Fruit fly (Drosophila melanogaster): Measurements from ENCODE around the gene kar.
A peak's percentile ranks its signal among the peaks of the same experiment; 100 is the strongest.

The kar gene

DNA sequence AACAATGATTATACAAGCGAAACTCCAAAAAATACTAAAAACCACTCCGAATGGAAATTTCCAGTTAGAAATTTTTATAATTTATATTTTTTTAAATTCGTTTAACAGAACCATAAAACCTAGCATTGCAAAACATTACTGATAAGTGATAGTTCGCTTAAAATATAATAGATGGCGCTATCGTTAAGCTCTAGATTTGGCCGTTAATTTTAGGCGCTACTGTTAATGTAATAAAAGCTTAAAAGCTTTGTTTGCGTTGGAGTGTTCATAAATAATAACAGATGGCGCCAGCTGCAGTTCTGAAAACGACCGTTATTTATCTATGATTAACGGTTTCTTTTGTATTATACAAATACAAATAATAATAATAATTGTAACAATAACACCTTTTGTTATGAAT is 34.6 kb upstream of the kar start (continued):
- TF ChIP-seq HmgZ (tag; optimal IDR thresholded peaks at IDR 0.05), result peak; percentile 2
- peak; percentile 10 for TF ChIP-seq Deaf1 (tag; optimal IDR thresholded peaks at IDR 0.05)
- peak; percentile 53; the same call in 1 of the 4 replicates for TF ChIP-seq chinmo (GFP tag; IDR thresholded peaks at IDR 0.05; ENCODE audit: partially characterized antibody)
- TF ChIP-seq grau (tag; optimal IDR thresholded peaks at IDR 0.05), result peak; percentile 54
- peak; percentile 33 for TF ChIP-seq CG11504 (tag; optimal IDR thresholded peaks at IDR 0.05)
- TF ChIP-seq vfl (GFP tag; optimal IDR thresholded peaks at IDR 0.05), result no peak
- TF ChIP-seq CG30403 (GFP tag; optimal IDR thresholded peaks at IDR 0.05), result peak; percentile 2
- peak; percentile 24 for TF ChIP-seq CG12659 (GFP tag; optimal IDR thresholded peaks at IDR 0.05)
- TF ChIP-seq Pdp1 (GFP tag; optimal IDR thresholded peaks at IDR 0.05), result peak in 1 of 2 experiments; percentile 37
- TF ChIP-seq sob (GFP tag; IDR thresholded peaks at IDR 0.05), result 0 out of 2 replicates have a peak, but pooled peaks have one; percentile 11
- TF ChIP-seq unpg (GFP tag; optimal IDR thresholded peaks at IDR 0.05), result peak; percentile 22
- peak; percentile 9; the same call in 1 of the 2 replicates for TF ChIP-seq onecut (GFP tag; IDR thresholded peaks at IDR 0.05)
- no peak for TF ChIP-seq HLHmδ (GFP tag; optimal IDR thresholded peaks at IDR 0.05)
- peak; percentile 6 for TF ChIP-seq caup (GFP tag; optimal IDR thresholded peaks at IDR 0.05; ENCODE audit: severe bottlenecking)
- TF ChIP-seq CG17829 (tag; optimal IDR thresholded peaks at IDR 0.05), result peak; percentile 18
- TF ChIP-seq Myb (GFP tag; optimal IDR thresholded peaks at IDR 0.05), result peak; percentile 86
- TF ChIP-seq Xbp1 (GFP tag; optimal IDR thresholded peaks at IDR 0.05), result peak; percentile 24
- TF ChIP-seq CG8290 (GFP tag; optimal IDR thresholded peaks at IDR 0.05), result no peak
- peak in 1 of 2 experiments; percentile 21 for TF ChIP-seq CG8290 (tag; optimal IDR thresholded peaks at IDR 0.05)
- TF ChIP-seq CG17359 (tag; optimal IDR thresholded peaks at IDR 0.05), result peak; percentile 45
- peak; percentile 23; the same call in 1 of the 3 replicates for TF ChIP-seq ci (GFP tag; IDR thresholded peaks at IDR 0.05)
- TF ChIP-seq CG32767 (GFP tag; IDR thresholded peaks at IDR 0.05), result no peak
- TF ChIP-seq CG17361 (GFP tag; IDR thresholded peaks at IDR 0.05), result 0 out of 3 replicates have a peak, but pooled peaks have one; percentile 25
- TF ChIP-seq CG17385 (GFP tag; optimal IDR thresholded peaks at IDR 0.05), result peak; percentile 3
- TF ChIP-seq CTCF (GFP tag; optimal IDR thresholded peaks at IDR 0.05), result peak; percentile 97
- no peak for TF ChIP-seq bcd (GFP tag; optimal IDR thresholded peaks at IDR 0.05)
- peak; percentile 80 for TF ChIP-seq Med (GFP tag)
- peak; percentile 51 for TF ChIP-seq sens (GFP tag)
- peak; percentile 36 for TF ChIP-seq CG15269 (tag; optimal IDR thresholded peaks at IDR 0.05)
- no peak for TF ChIP-seq gcm2 (GFP tag; optimal IDR thresholded peaks at IDR 0.05)
- peak; percentile 44 for TF ChIP-seq vvl (GFP tag; IDR thresholded peaks at IDR 0.05)
- peak; percentile 36 for TF ChIP-seq Meics (GFP tag; optimal IDR thresholded peaks at IDR 0.05)
- peak; percentile 25; the same call in 1 of the 2 replicates for TF ChIP-seq Rfx (GFP tag; IDR thresholded peaks at IDR 0.05)
- peak; percentile 28 for TF ChIP-seq Sox102F (GFP tag; optimal IDR thresholded peaks at IDR 0.05)
- peak; percentile 3 for TF ChIP-seq CG2120 (GFP tag; optimal IDR thresholded peaks at IDR 0.05)
- TF ChIP-seq CG17328 (GFP tag; IDR thresholded peaks at IDR 0.05), result no peak
- TF ChIP-seq CG7839 (tag; optimal IDR thresholded peaks at IDR 0.05), result peak; percentile 29
- no peak for TF ChIP-seq CG14667 (GFP tag; IDR thresholded peaks at IDR 0.05)
- peak; percentile 26 for TF ChIP-seq Blimp-1 (GFP tag; optimal IDR thresholded peaks at IDR 0.05)
- peak; percentile 68; the same call in 2 of the 3 replicates for TF ChIP-seq CG11456 (GFP tag; IDR thresholded peaks at IDR 0.05)
- TF ChIP-seq CG1602 (GFP tag; optimal IDR thresholded peaks at IDR 0.05), result no peak
- TF ChIP-seq sens-2 (GFP tag; IDR thresholded peaks at IDR 0.05), result no peak
- TF ChIP-seq CG18262 (tag; optimal IDR thresholded peaks at IDR 0.05), result peak; percentile 24
- peak; percentile 4 for TF ChIP-seq D19A (tag; optimal IDR thresholded peaks at IDR 0.05)
- TF ChIP-seq Drgx (GFP tag; IDR thresholded peaks at IDR 0.05), result no peak
- peak; percentile 50; the same call in 1 of the 2 replicates for TF ChIP-seq slbo (GFP tag; IDR thresholded peaks at IDR 0.05)
- TF ChIP-seq dmrt99B (tag; optimal IDR thresholded peaks at IDR 0.05), result peak; percentile 8
- TF ChIP-seq CG2712 (tag; optimal IDR thresholded peaks at IDR 0.05), result peak; percentile 18
- TF ChIP-seq gem (tag; optimal IDR thresholded peaks at IDR 0.05), result peak; percentile 39
- no peak for TF ChIP-seq bsh (GFP tag; optimal IDR thresholded peaks at IDR 0.05)
- TF ChIP-seq CG15514 (GFP tag; optimal IDR thresholded peaks at IDR 0.05), result peak; percentile 20
